ENCODE assay signal across 1 fruit fly cellular context in genomic region chr2L:20918056-20918674, dm6.
TF ChIP-seq lines count a peak whose summit lies in the region.

No protein-coding gene starts in this region.

TF ChIP-seq in whole organism, embryonic, 481 proteins besides CTCF, POLR2A, EP300 and RAD21 (continued from another document):
- peak; percentile 66 for TF ChIP-seq ems (GFP tag; optimal IDR thresholded peaks at IDR 0.05; lab: Kevin White, UChicago)
- peak; percentile 88 for TF ChIP-seq unpg (GFP tag; optimal IDR thresholded peaks at IDR 0.05; lab: Kevin White, UChicago)
- TF ChIP-seq tin (GFP tag; optimal IDR thresholded peaks at IDR 0.05; lab: Kevin White, UChicago): peak; percentile 72
- TF ChIP-seq CG12219 (GFP tag; optimal IDR thresholded peaks at IDR 0.05; lab: Kevin White, UChicago): peak; percentile 84
- peak; percentile 61 for TF ChIP-seq CG9932 (GFP tag; IDR thresholded peaks at IDR 0.05; lab: Robert Waterston, UW)
- TF ChIP-seq Hmx (GFP tag; optimal IDR thresholded peaks at IDR 0.05; lab: Kevin White, UChicago): no peak
- TF ChIP-seq tio (GFP tag; optimal IDR thresholded peaks at IDR 0.05; lab: Kevin White, UChicago): peak; percentile 7
- no peak for TF ChIP-seq CG15514 (GFP tag; optimal IDR thresholded peaks at IDR 0.05; lab: Kevin White, UChicago)
- TF ChIP-seq Hey (tag; optimal IDR thresholded peaks at IDR 0.05; lab: Kevin White, UChicago): peak; percentile 20
- peak; percentile 88 for TF ChIP-seq cg (GFP tag; optimal IDR thresholded peaks at IDR 0.05; lab: Kevin White, UChicago)
- TF ChIP-seq odd (GFP tag; optimal IDR thresholded peaks at IDR 0.05; lab: Kevin White, UChicago): peak; percentile 77
- TF ChIP-seq fd102C (GFP tag; optimal IDR thresholded peaks at IDR 0.05; lab: Kevin White, UChicago): no peak
- peak; percentile 16 for TF ChIP-seq Kr (GFP tag; optimal IDR thresholded peaks at IDR 0.05; lab: Kevin White, UChicago)
- TF ChIP-seq Trl (optimal IDR thresholded peaks at IDR 0.05; lab: Kevin White, UChicago): no peak
- TF ChIP-seq Trl (GFP tag; optimal IDR thresholded peaks at IDR 0.05; lab: Kevin White, UChicago): peak; percentile 68
- TF ChIP-seq HLH54F (GFP tag; optimal IDR thresholded peaks at IDR 0.05; lab: Kevin White, UChicago): peak; percentile 53
- TF ChIP-seq CG17385 (GFP tag; optimal IDR thresholded peaks at IDR 0.05; lab: Kevin White, UChicago): no peak
- peak; percentile 10; the same call in 1 of the 2 replicates for TF ChIP-seq wor (GFP tag; IDR thresholded peaks at IDR 0.05; lab: Robert Waterston, UW)
- peak; percentile 75 for TF ChIP-seq crc (GFP tag; optimal IDR thresholded peaks at IDR 0.05; lab: Kevin White, UChicago)
- TF ChIP-seq Hmr (GFP tag; optimal IDR thresholded peaks at IDR 0.05; lab: Kevin White, UChicago): peak; percentile 88
- peak; percentile 55 for TF ChIP-seq tx (GFP tag; optimal IDR thresholded peaks at IDR 0.05; lab: Kevin White, UChicago)
- peak; percentile 67 for TF ChIP-seq Bteb2 (GFP tag; optimal IDR thresholded peaks at IDR 0.05; lab: Kevin White, UChicago)
- TF ChIP-seq ken (GFP tag; IDR thresholded peaks at IDR 0.05; lab: Robert Waterston, UW): peak; percentile 86
- peak; percentile 76 for TF ChIP-seq CG13424 (tag; optimal IDR thresholded peaks at IDR 0.05; lab: Kevin White, UChicago)
- no peak for TF ChIP-seq CG8359 (GFP tag; optimal IDR thresholded peaks at IDR 0.05; lab: Kevin White, UChicago; ENCODE audit: borderline replicate concordance)
- TF ChIP-seq btn (GFP tag; optimal IDR thresholded peaks at IDR 0.05; lab: Kevin White, UChicago): peak; percentile 59
- peak; percentile 76; the same call in 2 of the 3 replicates for TF ChIP-seq otp (GFP tag; IDR thresholded peaks at IDR 0.05; lab: Robert Waterston, UW)
- TF ChIP-seq lilli (GFP tag; optimal IDR thresholded peaks at IDR 0.05; lab: Kevin White, UChicago): peak; percentile 78
- peak; percentile 54 for TF ChIP-seq Vsx1 (GFP tag; optimal IDR thresholded peaks at IDR 0.05; lab: Kevin White, UChicago)
- peak; percentile 61 for TF ChIP-seq CG3407 (GFP tag; optimal IDR thresholded peaks at IDR 0.05; lab: Kevin White, UChicago)
- TF ChIP-seq CG2120 (GFP tag; optimal IDR thresholded peaks at IDR 0.05; lab: Kevin White, UChicago): peak; percentile 85
- no peak for TF ChIP-seq Dref (GFP tag; IDR thresholded peaks at IDR 0.05; lab: Robert Waterston, UW)
- peak; percentile 48 for TF ChIP-seq fu2 (GFP tag; optimal IDR thresholded peaks at IDR 0.05; lab: Kevin White, UChicago)
- TF ChIP-seq CG2116 (GFP tag; optimal IDR thresholded peaks at IDR 0.05; lab: Kevin White, UChicago): peak; percentile 15
- peak; percentile 71 for TF ChIP-seq CG33213 (GFP tag; optimal IDR thresholded peaks at IDR 0.05; lab: Kevin White, UChicago)
- peak; percentile 65 for TF ChIP-seq CG18619 (GFP tag; optimal IDR thresholded peaks at IDR 0.05; lab: Kevin White, UChicago)
- peak; percentile 4 for TF ChIP-seq Nf-YB (GFP tag; optimal IDR thresholded peaks at IDR 0.05; lab: Kevin White, UChicago)
- TF ChIP-seq rib (GFP tag; IDR thresholded peaks at IDR 0.05; lab: Robert Waterston, UW): peak; percentile 60
- TF ChIP-seq p53 (GFP tag; optimal IDR thresholded peaks at IDR 0.05; lab: Kevin White, UChicago): peak; percentile 29
- TF ChIP-seq CG10959 (GFP tag; IDR thresholded peaks at IDR 0.05; lab: Robert Waterston, UW): peak; percentile 44
- TF ChIP-seq oc (tag; optimal IDR thresholded peaks at IDR 0.05; lab: Kevin White, UChicago): peak; percentile 78
- TF ChIP-seq grn (GFP tag; optimal IDR thresholded peaks at IDR 0.05; lab: Kevin White, UChicago): peak; percentile 35
- TF ChIP-seq CG1529 (GFP tag; optimal IDR thresholded peaks at IDR 0.05; lab: Kevin White, UChicago): peak; percentile 83
- peak; percentile 65 for TF ChIP-seq dmrt11E (tag; optimal IDR thresholded peaks at IDR 0.05; lab: Kevin White, UChicago)
- TF ChIP-seq toy (GFP tag; IDR thresholded peaks at IDR 0.05; lab: Robert Waterston, UW): no peak
- TF ChIP-seq gcm (GFP tag; optimal IDR thresholded peaks at IDR 0.05; lab: Kevin White, UChicago): peak; percentile 91
- TF ChIP-seq Bdp1 (GFP tag; optimal IDR thresholded peaks at IDR 0.05; lab: Kevin White, UChicago): peak; percentile 68
- peak; percentile 84 for TF ChIP-seq CG8924 (tag; optimal IDR thresholded peaks at IDR 0.05; lab: Kevin White, UChicago)
- peak; percentile 24 for TF ChIP-seq schlank (tag; optimal IDR thresholded peaks at IDR 0.05; lab: Kevin White, UChicago)
- TF ChIP-seq gro (GFP tag; optimal IDR thresholded peaks at IDR 0.05; lab: Kevin White, UChicago): peak; percentile 64
- TF ChIP-seq CG5953 (GFP tag; IDR thresholded peaks at IDR 0.05; lab: Robert Waterston, UW): peak; percentile 88
- TF ChIP-seq CG11696 (GFP tag; IDR thresholded peaks at IDR 0.05; lab: Robert Waterston, UW): peak; percentile 92
- TF ChIP-seq CG12744 (GFP tag; optimal IDR thresholded peaks at IDR 0.05; lab: Kevin White, UChicago): peak; percentile 44
- TF ChIP-seq Ets97D (GFP tag; optimal IDR thresholded peaks at IDR 0.05; lab: Kevin White, UChicago): peak; percentile 28
- peak; percentile 52 for TF ChIP-seq twi (tag; optimal IDR thresholded peaks at IDR 0.05; lab: Kevin White, UChicago)
- TF ChIP-seq CG1792 (GFP tag; optimal IDR thresholded peaks at IDR 0.05; lab: Kevin White, UChicago): peak; percentile 56
- peak; percentile 67 for TF ChIP-seq CG14050 (GFP tag; IDR thresholded peaks at IDR 0.05; lab: Robert Waterston, UW)
- TF ChIP-seq CG2712 (tag; optimal IDR thresholded peaks at IDR 0.05; lab: Kevin White, UChicago): no peak
- TF ChIP-seq ATbp (GFP tag; optimal IDR thresholded peaks at IDR 0.05; lab: Kevin White, UChicago): peak; percentile 89
- no peak for TF ChIP-seq CG9437 (GFP tag; optimal IDR thresholded peaks at IDR 0.05; lab: Kevin White, UChicago)
- no peak for TF ChIP-seq gsb (GFP tag; IDR thresholded peaks at IDR 0.05; lab: Robert Waterston, UW)
- peak; percentile 58 to 85 for TF ChIP-seq Hr51 (GFP tag; optimal IDR thresholded peaks at IDR 0.05; lab: Kevin White, UChicago)
- peak; percentile 7; the same call in 1 of the 2 replicates for TF ChIP-seq Ravus (GFP tag; IDR thresholded peaks at IDR 0.05; lab: Robert Waterston, UW)
- TF ChIP-seq CG12391 (tag; optimal IDR thresholded peaks at IDR 0.05; lab: Kevin White, UChicago): peak; percentile 78
- TF ChIP-seq CG12071 (GFP tag; optimal IDR thresholded peaks at IDR 0.05; lab: Kevin White, UChicago): peak; percentile 48
- peak; percentile 74 for TF ChIP-seq lbe (GFP tag; optimal IDR thresholded peaks at IDR 0.05; lab: Kevin White, UChicago)
- TF ChIP-seq CG32767 (GFP tag; IDR thresholded peaks at IDR 0.05; lab: Robert Waterston, UW): peak; percentile 59; the same call in 1 of the 2 replicates
- TF ChIP-seq ewg (GFP tag; optimal IDR thresholded peaks at IDR 0.05; lab: Kevin White, UChicago): peak; percentile 78
- TF ChIP-seq CG12299 (tag; optimal IDR thresholded peaks at IDR 0.05; lab: Kevin White, UChicago): peak; percentile 82
- peak; percentile 50 for TF ChIP-seq NK7.1 (GFP tag; optimal IDR thresholded peaks at IDR 0.05; lab: Kevin White, UChicago)
- peak; percentile 42 for TF ChIP-seq CG11398 (GFP tag; optimal IDR thresholded peaks at IDR 0.05; lab: Kevin White, UChicago)
- TF ChIP-seq gsb-n (tag; optimal IDR thresholded peaks at IDR 0.05; lab: Kevin White, UChicago): peak; percentile 66
- no peak for TF ChIP-seq nerfin-2 (GFP tag; IDR thresholded peaks at IDR 0.05; lab: Robert Waterston, UW; ENCODE audit: partially characterized antibody)
- TF ChIP-seq dimm (GFP tag; IDR thresholded peaks at IDR 0.05; lab: Robert Waterston, UW): 0 out of 2 replicates have a peak, but pooled peaks have one; percentile 14
- TF ChIP-seq CG33557 (GFP tag; optimal IDR thresholded peaks at IDR 0.05; lab: Kevin White, UChicago): no peak
- TF ChIP-seq Myb (GFP tag; optimal IDR thresholded peaks at IDR 0.05; lab: Kevin White, UChicago): peak; percentile 63
- no peak for TF ChIP-seq CG4404 (GFP tag; IDR thresholded peaks at IDR 0.05; lab: Robert Waterston, UW)
- no peak for TF ChIP-seq Fer2 (tag; optimal IDR thresholded peaks at IDR 0.05; lab: Kevin White, UChicago)
- peak; percentile 62 for TF ChIP-seq Mad (GFP tag; optimal IDR thresholded peaks at IDR 0.05; lab: Kevin White, UChicago)
- no peak for TF ChIP-seq CG3065 (GFP tag; optimal IDR thresholded peaks at IDR 0.05; lab: Kevin White, UChicago)
- peak; percentile 41 for TF ChIP-seq CG8944 (GFP tag; optimal IDR thresholded peaks at IDR 0.05; lab: Kevin White, UChicago)
- peak; percentile 81 for TF ChIP-seq D19A (tag; optimal IDR thresholded peaks at IDR 0.05; lab: Kevin White, UChicago)
- TF ChIP-seq esg (GFP tag; conservative IDR thresholded peaks at IDR 0.05; lab: Robert Waterston, UW): peak; percentile 48
- TF ChIP-seq crol (GFP tag; IDR thresholded peaks at IDR 0.05; lab: Robert Waterston, UW): no peak
- peak; percentile 58 for TF ChIP-seq CG11247 (GFP tag; IDR thresholded peaks at IDR 0.05; lab: Robert Waterston, UW)
- TF ChIP-seq pho (GFP tag; optimal IDR thresholded peaks at IDR 0.05; lab: Kevin White, UChicago): peak; percentile 54
- peak; percentile 30 for TF ChIP-seq CG8290 (GFP tag; optimal IDR thresholded peaks at IDR 0.05; lab: Kevin White, UChicago)
- TF ChIP-seq CG8290 (tag; optimal IDR thresholded peaks at IDR 0.05; lab: Kevin White, UChicago): peak; percentile 15 to 51
- TF ChIP-seq CG10979 (tag; optimal IDR thresholded peaks at IDR 0.05; lab: Kevin White, UChicago): peak; percentile 43
- peak; percentile 75 for TF ChIP-seq Antp (GFP tag; optimal IDR thresholded peaks at IDR 0.05; lab: Kevin White, UChicago)
- peak; percentile 35 for TF ChIP-seq CG16815 (GFP tag; optimal IDR thresholded peaks at IDR 0.05; lab: Kevin White, UChicago)
- no peak for TF ChIP-seq CG14667 (GFP tag; IDR thresholded peaks at IDR 0.05; lab: Robert Waterston, UW)
- TF ChIP-seq CG9727 (GFP tag; optimal IDR thresholded peaks at IDR 0.05; lab: Kevin White, UChicago): peak; percentile 75
- peak; percentile 72; the same call in 2 of the 3 replicates for TF ChIP-seq CG3726 (GFP tag; IDR thresholded peaks at IDR 0.05; lab: Robert Waterston, UW)
- TF ChIP-seq slbo (GFP tag; IDR thresholded peaks at IDR 0.05; lab: Robert Waterston, UW): peak; percentile 82
- peak; percentile 84 for TF ChIP-seq Max (GFP tag; optimal IDR thresholded peaks at IDR 0.05; lab: Kevin White, UChicago)
- no peak for TF ChIP-seq pfk (GFP tag; optimal IDR thresholded peaks at IDR 0.05; lab: Kevin White, UChicago)
- TF ChIP-seq sisA (GFP tag; IDR thresholded peaks at IDR 0.05; lab: Robert Waterston, UW): peak; percentile 70
- TF ChIP-seq CG17568 (GFP tag; optimal IDR thresholded peaks at IDR 0.05; lab: Kevin White, UChicago): peak; percentile 60
- TF ChIP-seq CG10565 (GFP tag; optimal IDR thresholded peaks at IDR 0.05; lab: Kevin White, UChicago): peak; percentile 6
- peak; percentile 56 for TF ChIP-seq CG12769 (tag; optimal IDR thresholded peaks at IDR 0.05; lab: Kevin White, UChicago)
- peak; percentile 34 for TF ChIP-seq CG1602 (GFP tag; optimal IDR thresholded peaks at IDR 0.05; lab: Kevin White, UChicago)
- TF ChIP-seq repo (GFP tag; optimal IDR thresholded peaks at IDR 0.05; lab: Kevin White, UChicago): peak; percentile 58
- TF ChIP-seq cad (GFP tag; optimal IDR thresholded peaks at IDR 0.05; lab: Kevin White, UChicago): no peak
- no peak; the same call in 1 of the 2 replicates for TF ChIP-seq Oaz (GFP tag; IDR thresholded peaks at IDR 0.05; lab: Robert Waterston, UW)
- no peak for TF ChIP-seq sd (tag; optimal IDR thresholded peaks at IDR 0.05; lab: Kevin White, UChicago)
- peak; percentile 76 for TF ChIP-seq HmgZ (tag; optimal IDR thresholded peaks at IDR 0.05; lab: Kevin White, UChicago)
- 0 out of 2 replicates have a peak, but pooled peaks have one; percentile 5 for TF ChIP-seq ssp (GFP tag; IDR thresholded peaks at IDR 0.05; lab: Robert Waterston, UW)
- TF ChIP-seq dysf (GFP tag; IDR thresholded peaks at IDR 0.05; lab: Robert Waterston, UW): peak; percentile 74
- peak; percentile 58 for TF ChIP-seq Dad (GFP tag; optimal IDR thresholded peaks at IDR 0.05; lab: Kevin White, UChicago)
- TF ChIP-seq CG11695 (GFP tag; IDR thresholded peaks at IDR 0.05; lab: Robert Waterston, UW): peak; percentile 58; the same call in 2 of the 3 replicates
- peak; percentile 18 for TF ChIP-seq luna (GFP tag; optimal IDR thresholded peaks at IDR 0.05; lab: Kevin White, UChicago)
- TF ChIP-seq CG15601 (tag; optimal IDR thresholded peaks at IDR 0.05; lab: Kevin White, UChicago): peak; percentile 81
- no peak for TF ChIP-seq gfzf (GFP tag; optimal IDR thresholded peaks at IDR 0.05; lab: Kevin White, UChicago)
- peak; percentile 57 for TF ChIP-seq CG13775 (GFP tag; optimal IDR thresholded peaks at IDR 0.05; lab: Kevin White, UChicago)
- TF ChIP-seq CG15479 (GFP tag; optimal IDR thresholded peaks at IDR 0.05; lab: Kevin White, UChicago): peak; percentile 46
- TF ChIP-seq Pdp1 (GFP tag; optimal IDR thresholded peaks at IDR 0.05; lab: Kevin White, UChicago): peak; percentile 67 to 69
- TF ChIP-seq tgo (GFP tag; IDR thresholded peaks at IDR 0.05; lab: Robert Waterston, UW): peak; percentile 55
- TF ChIP-seq CG17612 (GFP tag; IDR thresholded peaks at IDR 0.05; lab: Robert Waterston, UW): no peak
- peak; percentile 42 for TF ChIP-seq shn (GFP tag; optimal IDR thresholded peaks at IDR 0.05; lab: Kevin White, UChicago)
- peak; percentile 59 for TF ChIP-seq CG1603 (tag; optimal IDR thresholded peaks at IDR 0.05; lab: Kevin White, UChicago)
- peak; percentile 38; the same call in 1 of the 2 replicates for TF ChIP-seq Xrp1 (GFP tag; IDR thresholded peaks at IDR 0.05; lab: Robert Waterston, UW)
- TF ChIP-seq Hsf (GFP tag; optimal IDR thresholded peaks at IDR 0.05; lab: Kevin White, UChicago): peak; percentile 60
- TF ChIP-seq run (tag; optimal IDR thresholded peaks at IDR 0.05; lab: Kevin White, UChicago): peak; percentile 77
- TF ChIP-seq CG9215 (GFP tag; IDR thresholded peaks at IDR 0.05; lab: Robert Waterston, UW): no peak
- TF ChIP-seq CG30431 (GFP tag; optimal IDR thresholded peaks at IDR 0.05; lab: Kevin White, UChicago): peak; percentile 60
- peak; percentile 55 for TF ChIP-seq sob (GFP tag; IDR thresholded peaks at IDR 0.05; lab: Robert Waterston, UW)
- TF ChIP-seq Atf-2 (GFP tag; optimal IDR thresholded peaks at IDR 0.05; lab: Kevin White, UChicago): peak; percentile 31
